Fruit fly (Drosophila melanogaster): ENCODE measurements around the gene Vha26.

The Vha26 gene

dm6 chr3R:5568590-5568989, 23.0 kb upstream of the Vha26 start, which contains the start of the genes CG2931 and Rheb (continued):
- TF ChIP-seq CG4854 (GFP tag; optimal IDR thresholded peaks at IDR 0.05) (peak; percentile 27), CG17829 (tag; optimal IDR thresholded peaks at IDR 0.05) (peak; percentile 83), Awh (GFP tag; IDR thresholded peaks at IDR 0.05) (peak; percentile 59), CG11695 (GFP tag; IDR thresholded peaks at IDR 0.05) (0 out of 3 replicates have a peak, but pooled peaks have one; percentile 21), crol (GFP tag; IDR thresholded peaks at IDR 0.05) (no peak), NfI (GFP tag; optimal IDR thresholded peaks at IDR 0.05) (peak; percentile 69), Vsx1 (GFP tag; optimal IDR thresholded peaks at IDR 0.05) (no peak), CG8359 (GFP tag; optimal IDR thresholded peaks at IDR 0.05; ENCODE audit: borderline replicate concordance) (no peak), chn (GFP tag; optimal IDR thresholded peaks at IDR 0.05) (peak; percentile 61), mam (GFP tag; optimal IDR thresholded peaks at IDR 0.05) (peak; percentile 55), CG3726 (GFP tag; IDR thresholded peaks at IDR 0.05) (no peak), C15 (GFP tag; IDR thresholded peaks at IDR 0.05) (no peak), Rfx (GFP tag; IDR thresholded peaks at IDR 0.05) (peak; percentile 81), sisA (GFP tag; IDR thresholded peaks at IDR 0.05) (peak; percentile 69), z (GFP tag; IDR thresholded peaks at IDR 0.05) (no peak), D (optimal IDR thresholded peaks at IDR 0.05) (no peak), D (GFP tag; optimal IDR thresholded peaks at IDR 0.05) (no peak), unpg (GFP tag; optimal IDR thresholded peaks at IDR 0.05) (peak; percentile 69), HmgD (GFP tag; optimal IDR thresholded peaks at IDR 0.05) (no peak), CG6689 (GFP tag; IDR thresholded peaks at IDR 0.05) (peak; percentile 69), CG9876 (GFP tag; optimal IDR thresholded peaks at IDR 0.05) (no peak), CG17359 (tag; optimal IDR thresholded peaks at IDR 0.05) (peak; percentile 47), CG10543 (GFP tag; optimal IDR thresholded peaks at IDR 0.05) (peak; percentile 49), bsh (GFP tag; optimal IDR thresholded peaks at IDR 0.05) (peak in 1 of 2 experiments; percentile 70), ab (GFP tag; optimal IDR thresholded peaks at IDR 0.05) (no peak), CG16863 (GFP tag; optimal IDR thresholded peaks at IDR 0.05) (peak; percentile 30), pb (GFP tag; optimal IDR thresholded peaks at IDR 0.05) (no peak), CG11560 (tag; IDR thresholded peaks at IDR 0.05) (no peak), nerfin-2 (GFP tag; IDR thresholded peaks at IDR 0.05; ENCODE audit: partially characterized antibody) (0 out of 2 replicates have a peak, but pooled peaks have one; percentile 30), H2.0 (GFP tag; IDR thresholded peaks at IDR 0.05) (peak; percentile 49; the same call in 1 of the 2 replicates), ranshi (GFP tag; IDR thresholded peaks at IDR 0.05) (0 out of 2 replicates have a peak, but pooled peaks have one; percentile 51), tx (GFP tag; optimal IDR thresholded peaks at IDR 0.05) (peak; percentile 32), HHEX (GFP tag; optimal IDR thresholded peaks at IDR 0.05) (peak; percentile 27), otp (GFP tag; IDR thresholded peaks at IDR 0.05) (no peak), CG9817 (tag; optimal IDR thresholded peaks at IDR 0.05) (peak; percentile 76), CG13775 (GFP tag; optimal IDR thresholded peaks at IDR 0.05) (peak; percentile 70), BEAF-32 (GFP tag; optimal IDR thresholded peaks at IDR 0.05) (peak; percentile 91), zf30C (GFP tag; optimal IDR thresholded peaks at IDR 0.05) (no peak), MESR4 (GFP tag; optimal IDR thresholded peaks at IDR 0.05) (peak; percentile 41), CG14860 (GFP tag; IDR thresholded peaks at IDR 0.05; ENCODE audit: partially characterized antibody) (peak; percentile 63; the same call in 2 of the 3 replicates), hb (GFP tag; IDR thresholded peaks at IDR 0.05; ENCODE audit: partially characterized antibody) (peak; percentile 59; the same call in 2 of the 3 replicates), CG10274 (GFP tag; optimal IDR thresholded peaks at IDR 0.05) (no peak), row (GFP tag; IDR thresholded peaks at IDR 0.05) (peak; percentile 94), ATbp (GFP tag; optimal IDR thresholded peaks at IDR 0.05) (no peak), cas (GFP tag; IDR thresholded peaks at IDR 0.05) (peak; percentile 48; the same call in 1 of the 2 replicates), ase (GFP tag; IDR thresholded peaks at IDR 0.05) (peak; percentile 47; the same call in 2 of the 3 replicates), Mrtf (GFP tag; IDR thresholded peaks at IDR 0.05) (no peak), CG1792 (GFP tag; optimal IDR thresholded peaks at IDR 0.05) (no peak), CG15011 (GFP tag; optimal IDR thresholded peaks at IDR 0.05) (no peak), CG4328 (GFP tag; optimal IDR thresholded peaks at IDR 0.05) (no peak), Deaf1 (tag; optimal IDR thresholded peaks at IDR 0.05) (peak; percentile 42)

Measured in whole organism, embryonic.